Fruit fly (Drosophila melanogaster) whole organism, embryonic: Measurements from ENCODE around the gene msps.

Experiments used
- Aef1 ChIP-seq: fragments of 200-800 bp; sonication (Bioruptor generic); IDR thresholded peaks from 3 replicates; pipeline ENCODE4 v1.3.6; 2022; ENCODE audit warnings: missing biosample characterization, missing genetic modification characterization
- Awh ChIP-seq: fragments of 200-800 bp; sonication (Bioruptor generic); IDR thresholded peaks from 2 replicates; pipeline ENCODE4, ENCODE4 v1.3.6; 2022; ENCODE audit warnings: missing biosample characterization, missing genetic modification characterization
- Bdp1 ChIP-seq: fragments of 200-800 bp; sonication (Bioruptor generic); optimal IDR thresholded peaks from 3 replicates; lab custom pipeline; 2016; ENCODE audit warnings: missing biosample characterization, missing genetic modification characterization
- CG1024 ChIP-seq: fragments of 200-800 bp; sonication (Bioruptor generic); IDR thresholded peaks from 2 replicates; pipeline ENCODE4 v1.3.6; 2022; ENCODE audit warnings: missing biosample characterization, missing genetic modification characterization
- CG12769 ChIP-seq: fragments of 200-800 bp; sonication (Bioruptor generic); optimal IDR thresholded peaks from 2 replicates; lab custom pipeline; 2019; ENCODE audit warnings: missing biosample characterization, mild to moderate bottlenecking, missing genetic modification characterization, moderate library complexity
- CG14014 ChIP-seq: fragments of 200-800 bp; sonication (Bioruptor generic); IDR thresholded peaks from 2 replicates; pipeline ENCODE4 v1.3.6; 2022; ENCODE audit warnings: missing biosample characterization, missing genetic modification characterization
- CG1529 ChIP-seq: fragments of 200-800 bp; sonication (Bioruptor generic); optimal IDR thresholded peaks from 3 replicates; lab custom pipeline; 2018; ENCODE audit warnings: missing biosample characterization, missing genetic modification characterization
- CG15696 ChIP-seq: fragments of 200-800 bp; sonication (Bioruptor generic); optimal IDR thresholded peaks from 2 replicates; lab custom pipeline; 2019; ENCODE audit warnings: missing biosample characterization, mild to moderate bottlenecking, missing genetic modification characterization, moderate library complexity
- CG16813 ChIP-seq: fragments of 200-800 bp; sonication (Bioruptor generic); IDR thresholded peaks from 3 replicates; pipeline ENCODE4 v1.3.6; 2022; ENCODE audit warnings: missing biosample characterization, missing genetic modification characterization; ENCODE audit not compliant: partially characterized antibody
- CG16863 ChIP-seq: fragments of 200-800 bp; sonication (Bioruptor generic); optimal IDR thresholded peaks from 3 replicates; lab custom pipeline; 2016; ENCODE audit warnings: missing biosample characterization, missing genetic modification characterization
- CG17361 ChIP-seq: fragments of 200-800 bp; sonication (Bioruptor generic); IDR thresholded peaks from 3 replicates; pipeline ENCODE4 v1.3.6; 2022; ENCODE audit warnings: missing biosample characterization, missing genetic modification characterization
- CG17829 ChIP-seq: fragments of 200-800 bp; optimal IDR thresholded peaks from 2 replicates; lab custom pipeline; 2019; ENCODE audit warnings: missing biosample characterization, mild to moderate bottlenecking, missing genetic modification characterization, moderate library complexity
- CG2889 ChIP-seq: fragments of 200-800 bp; sonication (Bioruptor generic); IDR thresholded peaks from 3 replicates; pipeline ENCODE4 v1.3.6; 2022; ENCODE audit warnings: missing biosample characterization, missing genetic modification characterization
- CG30020 ChIP-seq: fragments of 200-800 bp; optimal IDR thresholded peaks from 2 replicates; lab custom pipeline; 2019; ENCODE audit warnings: missing biosample characterization, mild to moderate bottlenecking, missing genetic modification characterization, moderate library complexity
- CG30403 ChIP-seq: fragments of 200-800 bp; sonication (Bioruptor generic); optimal IDR thresholded peaks from 3 replicates; lab custom pipeline; 2016; ENCODE audit warnings: missing biosample characterization, missing genetic modification characterization
- CG31441 ChIP-seq: fragments of 200-800 bp; sonication (Bioruptor generic); IDR thresholded peaks from 2 replicates; pipeline ENCODE4 v1.3.6; 2022; ENCODE audit warnings: missing biosample characterization, missing genetic modification characterization
- CG3163 ChIP-seq: fragments of 200-800 bp; sonication (Bioruptor generic); optimal IDR thresholded peaks from 3 replicates; lab custom pipeline; 2016; ENCODE audit warnings: missing biosample characterization, missing genetic modification characterization
- CG3726 ChIP-seq: fragments of 200-800 bp; sonication (Bioruptor generic); IDR thresholded peaks from 3 replicates; pipeline ENCODE4, ENCODE4 v1.3.6; 2022; ENCODE audit warnings: missing biosample characterization, missing genetic modification characterization
- CG4707 ChIP-seq: fragments of 200-800 bp; sonication (Bioruptor generic); optimal IDR thresholded peaks from 2 replicates; lab custom pipeline; 2018; ENCODE audit warnings: missing biosample characterization, mild to moderate bottlenecking, missing genetic modification characterization, moderate library complexity
- CG4820 ChIP-seq: fragments of 200-800 bp; sonication (Bioruptor generic); optimal IDR thresholded peaks from 3 replicates; lab custom pipeline; 2016; ENCODE audit warnings: missing biosample characterization, missing genetic modification characterization
- CG6272 ChIP-seq: fragments of 200-800 bp; sonication (Bioruptor generic); IDR thresholded peaks from 2 replicates; pipeline ENCODE4 v1.3.6; 2022; ENCODE audit warnings: missing biosample characterization, missing genetic modification characterization
- CG6791 ChIP-seq: fragments of 200-800 bp; sonication (Bioruptor generic); IDR thresholded peaks from 3 replicates; pipeline ENCODE4 v1.3.6; 2022; ENCODE audit warnings: missing biosample characterization, missing genetic modification characterization; ENCODE audit not compliant: partially characterized antibody
- CG7357 ChIP-seq: fragments of 200-800 bp; sonication (Bioruptor generic); IDR thresholded peaks from 3 replicates; pipeline ENCODE4 v1.3.6; 2022; ENCODE audit warnings: missing biosample characterization, missing genetic modification characterization
- CG7839 ChIP-seq: fragments of 200-800 bp; sonication (Bioruptor generic); optimal IDR thresholded peaks from 3 replicates; lab custom pipeline; 2018; ENCODE audit warnings: missing biosample characterization, mild to moderate bottlenecking, missing genetic modification characterization, moderate library complexity
- CG9727 ChIP-seq: fragments of 200-800 bp; sonication (Bioruptor generic); optimal IDR thresholded peaks from 3 replicates; lab custom pipeline; 2017; ENCODE audit warnings: missing biosample characterization, mild to moderate bottlenecking, missing genetic modification characterization
- CG9932 ChIP-seq: fragments of 200-800 bp; sonication (Bioruptor generic); IDR thresholded peaks from 2 replicates; pipeline ENCODE4 v1.3.6; 2022; ENCODE audit warnings: missing biosample characterization, missing genetic modification characterization
- Dbx ChIP-seq: fragments of 200-800 bp; sonication (Bioruptor generic); IDR thresholded peaks from 3 replicates; pipeline ENCODE4 v1.3.6; 2022; ENCODE audit warnings: missing biosample characterization, missing genetic modification characterization
- Dfd ChIP-seq, 2 experiments: fragments of >200 bp; optimal IDR thresholded peaks; 2 replicates each; lab custom pipeline; 2017; ENCODE audit warnings: missing biosample characterization in 2 of 2, missing genetic modification characterization in 2 of 2
- HHEX ChIP-seq: fragments of 200-800 bp; sonication (Bioruptor generic); optimal IDR thresholded peaks from 3 replicates; lab custom pipeline; 2017; ENCODE audit warnings: missing biosample characterization, mild to moderate bottlenecking, missing genetic modification characterization, missing genetic modification reagents
- Hr3 ChIP-seq: fragments of 200-800 bp; sonication (Bioruptor generic); optimal IDR thresholded peaks from 3 replicates; lab custom pipeline; 2016; ENCODE audit warnings: missing biosample characterization, missing genetic modification characterization
- NC2β ChIP-seq: fragments of 200-800 bp; sonication (Bioruptor generic); optimal IDR thresholded peaks from 2 replicates; lab custom pipeline; 2016; ENCODE audit warnings: missing biosample characterization, missing genetic modification characterization
- Pdp1 ChIP-seq, 2 experiments: fragments of 200-800 bp; sonication (Bioruptor generic); optimal IDR thresholded peaks; 3 replicates each; lab custom pipeline; 2016; ENCODE audit warnings: missing biosample characterization in 2 of 2, missing genetic modification characterization in 2 of 2, mild to moderate bottlenecking in 1 of 2, moderate library complexity in 1 of 2
- Ptx1 ChIP-seq: fragments of 200-800 bp; sonication (Bioruptor generic); IDR thresholded peaks from 2 replicates; pipeline ENCODE4 v1.3.6; 2022; ENCODE audit warnings: missing biosample characterization, missing genetic modification characterization
- Taf1 ChIP-seq: fragments of 200-800 bp; sonication (Bioruptor generic); IDR thresholded peaks from 2 replicates; pipeline ENCODE4 v1.3.6; 2022; ENCODE audit warnings: missing biosample characterization, missing genetic modification characterization
- bbx ChIP-seq: fragments of 200-800 bp; sonication (Bioruptor generic); IDR thresholded peaks from 2 replicates; pipeline ENCODE4 v1.3.6; 2022; ENCODE audit warnings: missing biosample characterization, missing genetic modification characterization; ENCODE audit not compliant: partially characterized antibody
- cg ChIP-seq: fragments of 200-800 bp; sonication (Bioruptor generic); optimal IDR thresholded peaks from 3 replicates; lab custom pipeline; 2019; ENCODE audit warnings: missing biosample characterization, mild to moderate bottlenecking, missing genetic modification characterization, moderate library complexity
- chif ChIP-seq, 2 experiments: fragments of 200-800 bp; sonication (Bioruptor generic); optimal IDR thresholded peaks; 3 replicates each; lab custom pipeline; 2016; ENCODE audit warnings: missing biosample characterization in 2 of 2, missing genetic modification characterization in 2 of 2
- dan ChIP-seq: fragments of 200-800 bp; sonication (Bioruptor generic); IDR thresholded peaks from 2 replicates; pipeline ENCODE4 v1.3.6; 2022; ENCODE audit warnings: missing biosample characterization, missing genetic modification characterization
- h ChIP-seq: fragments of >200 bp; optimal IDR thresholded peaks from 2 replicates; lab custom pipeline; 2017
- hkb ChIP-seq, 2 experiments: fragments of 200-800 bp in 1 of 2; fragments of >200 bp in 1 of 2; sonication (Bioruptor generic) in 1 of 2; IDR thresholded peaks in 1 of 2; optimal IDR thresholded peaks in 1 of 2; 2 replicates each; pipeline versions ENCODE4 v1.3.6 to Lab custom; 2017 to 2022; ENCODE audit warnings: missing biosample characterization in 1 of 2, missing genetic modification characterization in 1 of 2
- kay ChIP-seq: fragments of 200-800 bp; sonication (Bioruptor generic); optimal IDR thresholded peaks from 2 replicates; lab custom pipeline; 2016; ENCODE audit warnings: missing biosample characterization, missing genetic modification characterization
- ken ChIP-seq: fragments of 200-800 bp; sonication (Bioruptor generic); IDR thresholded peaks from 3 replicates; pipeline ENCODE4 v1.3.6; 2022; ENCODE audit warnings: missing biosample characterization, missing genetic modification characterization
- mld ChIP-seq: fragments of 200-800 bp; sonication (Bioruptor generic); IDR thresholded peaks from 3 replicates; pipeline ENCODE4 v1.3.6; 2022; ENCODE audit warnings: missing biosample characterization, missing genetic modification characterization; ENCODE audit not compliant: partially characterized antibody
- nmo ChIP-seq: fragments of 200-800 bp; sonication (Bioruptor generic); optimal IDR thresholded peaks from 2 replicates; lab custom pipeline; 2018; ENCODE audit warnings: missing biosample characterization, mild to moderate bottlenecking, missing genetic modification characterization, moderate library complexity
- pum ChIP-seq: fragments of 200-800 bp; sonication (Bioruptor generic); optimal IDR thresholded peaks from 2 replicates; lab custom pipeline; 2016; ENCODE audit warnings: missing biosample characterization, missing genetic modification characterization
- sens-2 ChIP-seq: fragments of 200-800 bp; sonication (Bioruptor generic); IDR thresholded peaks from 2 replicates; pipeline ENCODE4 v1.3.6; 2022; ENCODE audit warnings: missing biosample characterization, missing genetic modification characterization
- sisA ChIP-seq: fragments of 200-800 bp; sonication (Bioruptor generic); IDR thresholded peaks from 2 replicates; pipeline ENCODE4 v1.3.6; 2022; ENCODE audit warnings: missing biosample characterization, missing genetic modification characterization
- sob ChIP-seq: fragments of 200-800 bp; sonication (Bioruptor generic); IDR thresholded peaks from 2 replicates; pipeline ENCODE4 v1.3.6; 2022; ENCODE audit warnings: missing biosample characterization, missing genetic modification characterization
- tx ChIP-seq: fragments of 200-800 bp; sonication (Bioruptor generic); optimal IDR thresholded peaks from 2 replicates; lab custom pipeline; 2016; ENCODE audit warnings: missing biosample characterization, missing genetic modification characterization
- zen2 ChIP-seq: fragments of 200-800 bp; sonication (Bioruptor generic); IDR thresholded peaks from 3 replicates; pipeline ENCODE4 v1.3.6; 2022; ENCODE audit warnings: missing biosample characterization, missing genetic modification characterization; ENCODE audit not compliant: partially characterized antibody
- zfh2 ChIP-seq: fragments of 200-800 bp; sonication (Bioruptor generic); optimal IDR thresholded peaks from 2 replicates; lab custom pipeline; 2016; ENCODE audit warnings: missing biosample characterization, missing genetic modification characterization

The msps gene

DNA sequence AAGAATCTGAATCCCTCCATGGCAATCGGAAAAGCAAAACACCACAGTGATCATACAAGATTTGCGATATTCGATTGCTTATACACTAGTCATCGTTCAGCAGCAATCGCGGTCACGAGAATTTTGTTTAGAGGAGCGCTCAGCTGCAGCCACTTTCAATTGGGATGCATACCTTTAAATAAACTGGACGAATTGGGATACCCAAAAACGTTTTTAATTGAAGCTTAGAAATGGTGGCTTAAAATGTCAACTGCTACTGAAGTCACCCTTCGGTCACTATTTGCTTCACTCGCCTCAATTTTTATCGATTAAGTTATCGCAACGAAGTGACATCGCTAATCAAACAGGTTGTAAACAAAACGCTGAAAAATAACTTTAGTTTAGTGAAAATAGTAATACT is 1.2 kb upstream of the msps start, which contains the start of the genes IKKbeta and CG5013 (continued):
- TF ChIP-seq Bdp1 (GFP tag; lab: Kevin White, UChicago), result peak; percentile 7
- TF ChIP-seq Hr3, result peak; percentile 6
- peak; percentile 29 for TF ChIP-seq pum (GFP tag; lab: Kevin White, UChicago)
- TF ChIP-seq CG3163 (GFP tag; lab: Kevin White, UChicago), result peak; percentile 26
- TF ChIP-seq tx (GFP tag; lab: Kevin White, UChicago), result peak; percentile 63
- TF ChIP-seq mld (GFP tag; lab: Robert Waterston, UW), result peak; percentile 69
- no peak for TF ChIP-seq CG7357 (GFP tag; lab: Robert Waterston, UW)
- peak; percentile 70 for TF ChIP-seq CG30403 (GFP tag; lab: Kevin White, UChicago)
- TF ChIP-seq zfh2 (GFP tag; lab: Kevin White, UChicago), result peak; percentile 79
- no peak for TF ChIP-seq CG6272 (GFP tag; lab: Robert Waterston, UW)
- peak; percentile 73 for TF ChIP-seq CG17361 (GFP tag; lab: Robert Waterston, UW)
- TF ChIP-seq kay (GFP tag; lab: Kevin White, UChicago), result peak; percentile 4
- TF ChIP-seq HHEX (GFP tag; lab: Kevin White, UChicago), result peak; percentile 36
- TF ChIP-seq Ptx1 (GFP tag; lab: Robert Waterston, UW), result peak; percentile 48
- TF ChIP-seq nmo (GFP tag; lab: Kevin White, UChicago), result peak; percentile 83
- TF ChIP-seq sob (GFP tag; lab: Robert Waterston, UW), result peak; percentile 70
- no peak for TF ChIP-seq dan (GFP tag; lab: Robert Waterston, UW)
- peak; percentile 98 for TF ChIP-seq CG31441 (GFP tag; lab: Robert Waterston, UW)
- TF ChIP-seq CG6791 (GFP tag; lab: Robert Waterston, UW), result peak; percentile 74
- TF ChIP-seq ken (GFP tag; lab: Robert Waterston, UW), result peak; percentile 52; the same call in 1 of the 3 replicates
- TF ChIP-seq CG15696 (tag; lab: Kevin White, UChicago), result no peak
- TF ChIP-seq CG4707, result no peak
- no peak for TF ChIP-seq h (lab: Kevin White, UChicago)
- TF ChIP-seq CG2889 (GFP tag; lab: Robert Waterston, UW), result peak; percentile 60; the same call in 2 of the 3 replicates
- TF ChIP-seq Dbx (GFP tag; lab: Robert Waterston, UW), result peak; percentile 68; the same call in 1 of the 3 replicates
- peak; percentile 81 for TF ChIP-seq CG16813 (GFP tag; lab: Robert Waterston, UW)
- peak; percentile 48 for TF ChIP-seq CG9727 (GFP tag; lab: Kevin White, UChicago)
- peak; percentile 36; the same call in 2 of the 3 replicates for TF ChIP-seq Aef1 (GFP tag; lab: Robert Waterston, UW)
- TF ChIP-seq cg (GFP tag; lab: Kevin White, UChicago), result no peak
- TF ChIP-seq chif (GFP tag; optimal IDR thresholded peaks at IDR 0.05; lab: Kevin White, UChicago), result no peak
- peak; percentile 47 to 71 for TF ChIP-seq Pdp1 (GFP tag; optimal IDR thresholded peaks at IDR 0.05; lab: Kevin White, UChicago)
- peak; percentile 39 for TF ChIP-seq CG4820 (GFP tag; lab: Kevin White, UChicago)
- TF ChIP-seq CG12769, result peak; percentile 51
- TF ChIP-seq bbx (GFP tag; lab: Robert Waterston, UW), result peak; percentile 70
- TF ChIP-seq CG9932 (GFP tag; lab: Robert Waterston, UW), result peak; percentile 73
- TF ChIP-seq sisA (GFP tag; lab: Robert Waterston, UW), result peak; percentile 40; the same call in 1 of the 2 replicates
- TF ChIP-seq CG14014, result no peak
- TF ChIP-seq Taf1 (GFP tag; lab: Robert Waterston, UW), result no peak
- TF ChIP-seq CG7839 (tag; lab: Kevin White, UChicago), result no peak
- no peak for TF ChIP-seq Dfd (GFP tag; optimal IDR thresholded peaks at IDR 0.05; lab: Kevin White, UChicago)
- no peak for TF ChIP-seq hkb (optimal IDR thresholded peaks at IDR 0.05; lab: Kevin White, UChicago)
- no peak for TF ChIP-seq hkb (GFP tag; IDR thresholded peaks at IDR 0.05; lab: Robert Waterston, UW)
- TF ChIP-seq CG30020 (tag; lab: Kevin White, UChicago), result peak; percentile 67
- peak; percentile 59 for TF ChIP-seq CG17829 (tag; lab: Kevin White, UChicago)
- TF ChIP-seq CG1529 (GFP tag; lab: Kevin White, UChicago), result no peak
- TF ChIP-seq NC2β (GFP tag; lab: Kevin White, UChicago), result peak; percentile 50
- TF ChIP-seq zen2 (GFP tag; lab: Robert Waterston, UW), result peak; percentile 61; the same call in 1 of the 3 replicates
- peak; percentile 43 for TF ChIP-seq CG16863 (GFP tag; lab: Kevin White, UChicago)
- no peak for TF ChIP-seq sens-2 (GFP tag; lab: Robert Waterston, UW)
- TF ChIP-seq CG1024 (GFP tag; lab: Robert Waterston, UW), result no peak
- TF ChIP-seq Awh (GFP tag; lab: Robert Waterston, UW), result no peak
- TF ChIP-seq CG3726, result no peak
